Worm (Caenorhabditis elegans) whole organism, late embryonic: ENCODE measurements around the gene mlt-11.

Experiments used
- F13H6.1 ChIP-seq: sonication (generic microtip); optimal IDR thresholded peaks from 2 replicates; lab custom pipeline; 2016; ENCODE audit warnings: missing genetic modification characterization, missing compliant biosample characterization
- ama-1 ChIP-seq: fragments of 150-350 bp; optimal IDR thresholded peaks from 2 replicates; lab custom pipeline; 2014
- che-1 ChIP-seq: sonication (generic microtip); optimal IDR thresholded peaks from 2 replicates; lab custom pipeline; 2016; ENCODE audit warnings: mild to moderate bottlenecking, missing genetic modification characterization, missing compliant biosample characterization
- unc-55 ChIP-seq: sonication (generic microtip); optimal IDR thresholded peaks from 2 replicates; lab custom pipeline; 2017; ENCODE audit warnings: missing biosample characterization, missing genetic modification reagents, missing genetic modification characterization
- unc-86 ChIP-seq: sonication (generic microtip); optimal IDR thresholded peaks from 2 replicates; lab custom pipeline; 2016; ENCODE audit warnings: missing genetic modification characterization, missing compliant biosample characterization

ce11 chrV:20721934-20722333 is 54.9 kb downstream of the mlt-11 start, which contains the start of gene Y44A6C.2:
- no peak for TF ChIP-seq che-1 (tag; lab: Kevin White, UChicago)
- no peak for TF ChIP-seq F13H6.1 (tag; lab: Kevin White, UChicago)
- TF ChIP-seq unc-86 (tag; lab: Kevin White, UChicago), result no peak
- no peak for TF ChIP-seq unc-55
- no peak for TF ChIP-seq ama-1 (lab: Kevin White, UChicago)
